Worm (Caenorhabditis elegans) whole organism, L2 larva: Measurements from ENCODE around the gene dyc-1.

Source experiments
- aly-2 ChIP-seq: fragments of 150-350 bp; optimal IDR thresholded peaks from 2 replicates; lab custom pipeline; 2014; ENCODE audit warnings: missing biosample characterization, missing genetic modification characterization
- ceh-16 ChIP-seq: fragments of 150-350 bp; optimal IDR thresholded peaks from 2 replicates; lab custom pipeline; 2014; ENCODE audit warnings: missing biosample characterization, missing genetic modification characterization
- elt-1 ChIP-seq: fragments of 150-350 bp; optimal IDR thresholded peaks from 2 replicates; lab custom pipeline; 2014; ENCODE audit warnings: missing biosample characterization, missing genetic modification characterization

- TF ChIP-seq ceh-16 (tag; lab: Kevin White, UChicago) (no peak), aly-2 (no peak), elt-1 (tag; lab: Kevin White, UChicago) (no peak)
These were observed 46.6 kb upstream of the dyc-1 start for ce11 chrX:14002739-14003138.
